Fruit fly (Drosophila melanogaster): ENCODE measurements around the gene CG9581.

dm6 chrX:20129554-20129953 is 40.2 kb downstream of the CG9581 start:
- no peak for TF ChIP-seq HLH106 (tag; optimal IDR thresholded peaks at IDR 0.05)
- no peak for TF ChIP-seq Hnf4 (GFP tag; optimal IDR thresholded peaks at IDR 0.05)
- TF ChIP-seq lola (GFP tag; optimal IDR thresholded peaks at IDR 0.05), result no peak
- no peak for TF ChIP-seq Rel (GFP tag; optimal IDR thresholded peaks at IDR 0.05)
- TF ChIP-seq Rel (tag; optimal IDR thresholded peaks at IDR 0.05), result no peak
- TF ChIP-seq OdsH (GFP tag; optimal IDR thresholded peaks at IDR 0.05), result no peak
- no peak for TF ChIP-seq Jra (GFP tag; optimal IDR thresholded peaks at IDR 0.05)
- TF ChIP-seq dl (GFP tag; optimal IDR thresholded peaks at IDR 0.05; ENCODE audit: insufficient read depth in 1 of 2, partially characterized antibody in 2 of 2), result no peak
- no peak for TF ChIP-seq pan (optimal IDR thresholded peaks at IDR 0.05)
- TF ChIP-seq br (GFP tag; optimal IDR thresholded peaks at IDR 0.05), result no peak
- TF ChIP-seq tai (GFP tag; optimal IDR thresholded peaks at IDR 0.05), result no peak
